Worm (Caenorhabditis elegans): ENCODE measurements around the gene pan-1.

pan-1 gene

ce11 chrIII:4562070-4562788 lies at the start of gene pan-1:
Gene pan-1, plus strand, starts transcription at chrIII:4562738.
- TF ChIP-seq unc-120 (tag; optimal IDR thresholded peaks at IDR 0.05; ENCODE audit: poor library complexity, severe bottlenecking) (peak; percentile 89), ceh-43 (GFP tag; optimal IDR thresholded peaks at IDR 0.05) (no peak), ham-2 (GFP tag; optimal IDR thresholded peaks at IDR 0.05) (peak; percentile 76)

- no peak for TF ChIP-seq hlh-1 (tag; optimal IDR thresholded peaks at IDR 0.05)
- TF ChIP-seq ces-1 (GFP tag; optimal IDR thresholded peaks at IDR 0.05): peak; percentile 14
- TF ChIP-seq mls-2 (tag; optimal IDR thresholded peaks at IDR 0.05): peak; percentile 62
- TF ChIP-seq unc-62 (GFP tag; optimal IDR thresholded peaks at IDR 0.05): no peak
- TF ChIP-seq pha-4 (tag; optimal IDR thresholded peaks at IDR 0.05): peak; percentile 6
- peak; percentile 31 for TF ChIP-seq cnd-1 (tag; optimal IDR thresholded peaks at IDR 0.05)
- peak; percentile 25 for TF ChIP-seq unc-120 (tag; optimal IDR thresholded peaks at IDR 0.05; ENCODE audit: poor library complexity, severe bottlenecking)
- peak; percentile 23 for TF ChIP-seq drap-1 (GFP tag; optimal IDR thresholded peaks at IDR 0.05)
Observed at ce11 chrIII:4513926-4514325, 48.6 kb upstream of the pan-1 start.

- TF ChIP-seq nhr-2 (tag; optimal IDR thresholded peaks at IDR 0.05) (peak; percentile 64), drap-1 (GFP tag; optimal IDR thresholded peaks at IDR 0.05) (no peak), ceh-39 (tag; optimal IDR thresholded peaks at IDR 0.05) (peak; percentile 41), nhr-28 (tag; optimal IDR thresholded peaks at IDR 0.05) (no peak), ceh-83 (GFP tag; optimal IDR thresholded peaks at IDR 0.05) (no peak), zip-8 (tag; optimal IDR thresholded peaks at IDR 0.05) (peak; percentile 84), mep-1 (tag; optimal IDR thresholded peaks at IDR 0.05) (peak; percentile 55), ces-1 (GFP tag; optimal IDR thresholded peaks at IDR 0.05) (peak; percentile 96)
Observed at ce11 chrIII:4515173-4515572, 47.4 kb upstream of the pan-1 start.

ce11 chrIII:4517781-4518180 lies 44.8 kb upstream of the pan-1 start:
- no peak for TF ChIP-seq nhr-76 (tag; optimal IDR thresholded peaks at IDR 0.05)
- no peak for TF ChIP-seq nhr-12 (tag; optimal IDR thresholded peaks at IDR 0.05)
- no peak for TF ChIP-seq mab-5 (tag; optimal IDR thresholded peaks at IDR 0.05)
- TF ChIP-seq unc-39 (tag; optimal IDR thresholded peaks at IDR 0.05): no peak
- no peak for TF ChIP-seq flh-1 (GFP tag; optimal IDR thresholded peaks at IDR 0.05)
- TF ChIP-seq ces-1 (GFP tag; optimal IDR thresholded peaks at IDR 0.05): no peak
- TF ChIP-seq cnd-1 (tag; optimal IDR thresholded peaks at IDR 0.05): no peak
- TF ChIP-seq sptf-1 (tag; optimal IDR thresholded peaks at IDR 0.05): no peak
- TF ChIP-seq hlh-1 (tag; optimal IDR thresholded peaks at IDR 0.05): no peak
- TF ChIP-seq M03D4.4 (tag; optimal IDR thresholded peaks at IDR 0.05): no peak
- no peak for TF ChIP-seq lin-13 (tag; optimal IDR thresholded peaks at IDR 0.05)
- no peak for TF ChIP-seq bed-3 (GFP tag; optimal IDR thresholded peaks at IDR 0.05)

ce11 chrIII:4519410-4519809 lies 43.1 kb upstream of the pan-1 start:
- no peak for TF ChIP-seq ceh-83 (GFP tag; optimal IDR thresholded peaks at IDR 0.05)
- TF ChIP-seq lsy-2 (tag; optimal IDR thresholded peaks at IDR 0.05): no peak
- peak; percentile 60 for TF ChIP-seq mls-2 (tag; optimal IDR thresholded peaks at IDR 0.05)
- peak; percentile 67 for TF ChIP-seq ces-1 (GFP tag; optimal IDR thresholded peaks at IDR 0.05)
- no peak for TF ChIP-seq elt-1 (tag; optimal IDR thresholded peaks at IDR 0.05; ENCODE audit: borderline replicate concordance, insufficient read depth)
- peak; percentile 77 for TF ChIP-seq cnd-1 (tag; optimal IDR thresholded peaks at IDR 0.05)
- peak; percentile 55 for TF ChIP-seq lin-32 (GFP tag; optimal IDR thresholded peaks at IDR 0.05)
- TF ChIP-seq ceh-43 (GFP tag; optimal IDR thresholded peaks at IDR 0.05): peak; percentile 52

- TF ChIP-seq nhr-12 (tag; optimal IDR thresholded peaks at IDR 0.05) (no peak), ceh-83 (GFP tag; optimal IDR thresholded peaks at IDR 0.05) (no peak), sem-2 (GFP tag; optimal IDR thresholded peaks at IDR 0.05) (no peak), elt-3 (tag; optimal IDR thresholded peaks at IDR 0.05) (no peak), lin-32 (GFP tag; optimal IDR thresholded peaks at IDR 0.05) (no peak), elt-1 (tag; optimal IDR thresholded peaks at IDR 0.05; ENCODE audit: borderline replicate concordance, insufficient read depth) (no peak), tbx-8 (GFP tag; optimal IDR thresholded peaks at IDR 0.05) (no peak), bed-3 (GFP tag; optimal IDR thresholded peaks at IDR 0.05) (no peak), ham-2 (GFP tag; optimal IDR thresholded peaks at IDR 0.05) (no peak), unc-62 (GFP tag; optimal IDR thresholded peaks at IDR 0.05) (no peak), snpc-4 (tag; optimal IDR thresholded peaks at IDR 0.05) (no peak), unc-120 (tag; optimal IDR thresholded peaks at IDR 0.05; ENCODE audit: poor library complexity, severe bottlenecking) (no peak), ztf-11 (tag; optimal IDR thresholded peaks at IDR 0.05) (no peak), nhr-2 (tag; optimal IDR thresholded peaks at IDR 0.05) (no peak), ceh-39 (tag; optimal IDR thresholded peaks at IDR 0.05) (no peak), lsy-2 (tag; optimal IDR thresholded peaks at IDR 0.05) (no peak)
Observed at ce11 chrIII:4520057-4520456, 42.5 kb upstream of the pan-1 start, which contains the start of gene cdh-4. Gene cdh-4, plus strand, starts transcription at chrIII:4520357.
